Worm (Caenorhabditis elegans) whole organism, late embryonic: ENCODE data around the gene ilys-6.
A peak's percentile ranks its signal among the peaks of the same experiment; 100 is the strongest.

Source experiments
- C08G9.2 ChIP-seq: sonication (generic microtip); optimal IDR thresholded peaks from 2 replicates; lab custom pipeline; 2016; ENCODE audit warnings: mild to moderate bottlenecking, missing genetic modification characterization, moderate library complexity, missing compliant biosample characterization
- C38D4.7 ChIP-seq: fragments of 200-800 bp; sonication (Bioruptor generic); optimal IDR thresholded peaks from 2 replicates; lab custom pipeline; 2018; ENCODE audit warnings: mild to moderate bottlenecking, missing genetic modification characterization, moderate library complexity, missing compliant biosample characterization
- K02D7.2 ChIP-seq: sonication (generic microtip); optimal IDR thresholded peaks from 2 replicates; lab custom pipeline; 2017; ENCODE audit warnings: mild to moderate bottlenecking, missing genetic modification characterization, missing compliant biosample characterization
- K09A11.1 ChIP-seq: sonication (generic microtip); optimal IDR thresholded peaks from 2 replicates; lab custom pipeline; 2017; ENCODE audit warnings: antibody characterized with exemption, mild to moderate bottlenecking, missing genetic modification characterization, missing compliant biosample characterization; ENCODE audit not compliant: insufficient read depth
- Y22D7AL.16 ChIP-seq: sonication (generic microtip); optimal IDR thresholded peaks from 2 replicates; lab custom pipeline; 2016; ENCODE audit warnings: missing genetic modification characterization, missing compliant biosample characterization
- ahr-1 ChIP-seq: sonication (generic microtip); optimal IDR thresholded peaks from 2 replicates; lab custom pipeline; 2016; ENCODE audit warnings: missing genetic modification characterization, missing compliant biosample characterization
- ama-1 ChIP-seq: fragments of 150-350 bp; optimal IDR thresholded peaks from 2 replicates; lab custom pipeline; 2014
- ceh-14 ChIP-seq: sonication (generic microtip); optimal IDR thresholded peaks from 2 replicates; lab custom pipeline; 2016; ENCODE audit warnings: missing genotype, missing genetic modification characterization, missing compliant biosample characterization
- ceh-2 ChIP-seq: sonication (generic microtip); optimal IDR thresholded peaks from 2 replicates; lab custom pipeline; 2016; ENCODE audit warnings: missing genotype, missing genetic modification characterization, missing compliant biosample characterization
- ceh-22 ChIP-seq: sonication (generic microtip); optimal IDR thresholded peaks from 2 replicates; lab custom pipeline; 2017; ENCODE audit warnings: missing biosample characterization, missing genetic modification characterization
- ceh-24 ChIP-seq: sonication (generic microtip); optimal IDR thresholded peaks from 2 replicates; lab custom pipeline; 2016; ENCODE audit warnings: mild to moderate bottlenecking, missing genetic modification characterization, missing compliant biosample characterization
- ceh-31 ChIP-seq: sonication (generic microtip); optimal IDR thresholded peaks from 2 replicates; lab custom pipeline; 2016; ENCODE audit warnings: missing genetic modification characterization, missing compliant biosample characterization
- ceh-48 ChIP-seq: sonication (generic microtip); optimal IDR thresholded peaks from 2 replicates; lab custom pipeline; 2016; ENCODE audit warnings: missing genetic modification characterization, inconsistent platforms, missing compliant biosample characterization
- ceh-9 ChIP-seq: sonication (generic microtip); optimal IDR thresholded peaks from 2 replicates; lab custom pipeline; 2016; ENCODE audit warnings: mild to moderate bottlenecking, missing genetic modification characterization, inconsistent platforms, missing compliant biosample characterization
- che-1 ChIP-seq: sonication (generic microtip); optimal IDR thresholded peaks from 2 replicates; lab custom pipeline; 2016; ENCODE audit warnings: mild to moderate bottlenecking, missing genetic modification characterization, missing compliant biosample characterization
- elt-2 ChIP-seq: sonication (generic microtip); optimal IDR thresholded peaks from 2 replicates; lab custom pipeline; 2016; ENCODE audit warnings: missing genetic modification reagents, missing genetic modification characterization, missing compliant biosample characterization
- ets-4 ChIP-seq: sonication (generic microtip); optimal IDR thresholded peaks from 2 replicates; lab custom pipeline; 2016; ENCODE audit warnings: missing genetic modification characterization, missing compliant biosample characterization
- fax-1 ChIP-seq: sonication (generic microtip); optimal IDR thresholded peaks from 2 replicates; lab custom pipeline; 2016; ENCODE audit warnings: missing genotype, missing genetic modification characterization, missing compliant biosample characterization
- fkh-10 ChIP-seq: fragments of 150-350 bp; optimal IDR thresholded peaks from 2 replicates; lab custom pipeline; 2014; ENCODE audit warnings: missing biosample characterization, missing genetic modification reagents, missing genetic modification characterization
- fkh-6 ChIP-seq: sonication (generic microtip); optimal IDR thresholded peaks from 2 replicates; lab custom pipeline; 2016; ENCODE audit warnings: missing genetic modification characterization, missing compliant biosample characterization
- gmeb-2 ChIP-seq: sonication (generic microtip); optimal IDR thresholded peaks from 2 replicates; lab custom pipeline; 2016; ENCODE audit warnings: missing genetic modification characterization, inconsistent platforms, missing compliant biosample characterization
- hlh-13 ChIP-seq: fragments of 200-800 bp; sonication (Bioruptor generic); optimal IDR thresholded peaks from 2 replicates; lab custom pipeline; 2018; ENCODE audit warnings: mild to moderate bottlenecking, missing genetic modification characterization, missing compliant biosample characterization
- hlh-8 ChIP-seq: sonication (generic microtip); optimal IDR thresholded peaks from 2 replicates; lab custom pipeline; 2016; ENCODE audit warnings: missing genotype, missing genetic modification characterization, missing compliant biosample characterization
- lim-6 ChIP-seq: sonication (generic microtip); optimal IDR thresholded peaks from 2 replicates; lab custom pipeline; 2016; ENCODE audit warnings: missing genetic modification characterization, missing compliant biosample characterization
- madf-2 ChIP-seq: sonication (generic microtip); optimal IDR thresholded peaks from 2 replicates; lab custom pipeline; 2017; ENCODE audit warnings: missing genetic modification characterization, missing compliant biosample characterization
- mec-3 ChIP-seq: sonication (generic microtip); optimal IDR thresholded peaks from 2 replicates; lab custom pipeline; 2016; ENCODE audit warnings: borderline replicate concordance, missing genetic modification characterization, missing compliant biosample characterization
- nhr-11 ChIP-seq: fragments of 150-350 bp; optimal IDR thresholded peaks from 2 replicates; lab custom pipeline; 2014; ENCODE audit warnings: missing biosample characterization, missing genetic modification characterization
- nhr-232 ChIP-seq: sonication (generic microtip); optimal IDR thresholded peaks from 2 replicates; lab custom pipeline; 2016; ENCODE audit warnings: missing genetic modification characterization, missing compliant biosample characterization
- npax-4 ChIP-seq: sonication (generic microtip); optimal IDR thresholded peaks from 2 replicates; lab custom pipeline; 2016; ENCODE audit warnings: missing genetic modification characterization, missing compliant biosample characterization
- odd-2 ChIP-seq: sonication (generic microtip); optimal IDR thresholded peaks from 2 replicates; lab custom pipeline; 2017; ENCODE audit warnings: antibody characterized with exemption, mild to moderate bottlenecking, missing genetic modification characterization, missing compliant biosample characterization
- pat-9 ChIP-seq: fragments of 200-800 bp; sonication (Bioruptor generic); optimal IDR thresholded peaks from 2 replicates; lab custom pipeline; 2018; ENCODE audit warnings: mild to moderate bottlenecking, missing genetic modification characterization, moderate library complexity, missing compliant biosample characterization
- pax-1 ChIP-seq: fragments of 150-350 bp; optimal IDR thresholded peaks from 2 replicates; lab custom pipeline; 2014; ENCODE audit warnings: missing biosample characterization, missing genetic modification characterization
- pha-2 ChIP-seq: sonication (generic microtip); optimal IDR thresholded peaks from 2 replicates; lab custom pipeline; 2017; ENCODE audit warnings: mild to moderate bottlenecking, missing genetic modification characterization, missing compliant biosample characterization
- pha-4 ChIP-seq: fragments of 150-350 bp; optimal IDR thresholded peaks from 2 replicates; lab custom pipeline; 2018; ENCODE audit warnings: missing biosample characterization, missing genetic modification reagents, missing genetic modification characterization
- pros-1 ChIP-seq: fragments of 150-350 bp; optimal IDR thresholded peaks from 2 replicates; lab custom pipeline; 2014; ENCODE audit warnings: missing biosample characterization, missing genetic modification reagents, missing genetic modification characterization
- ref-2 ChIP-seq: sonication (generic microtip); optimal IDR thresholded peaks from 2 replicates; lab custom pipeline; 2016; ENCODE audit warnings: missing genetic modification characterization, missing compliant biosample characterization
- rnt-1 ChIP-seq: sonication (generic microtip); optimal IDR thresholded peaks from 2 replicates; lab custom pipeline; 2016; ENCODE audit warnings: missing genetic modification characterization, missing compliant biosample characterization
- sdc-2 ChIP-seq: sonication (generic microtip); optimal IDR thresholded peaks from 2 replicates; lab custom pipeline; 2016; ENCODE audit warnings: missing genotype, missing genetic modification characterization, missing compliant biosample characterization
- sox-4 ChIP-seq: sonication (generic microtip); optimal IDR thresholded peaks from 2 replicates; lab custom pipeline; 2017; ENCODE audit warnings: mild to moderate bottlenecking, missing genetic modification characterization, inconsistent platforms, missing compliant biosample characterization
- syd-9 ChIP-seq: sonication (generic microtip); optimal IDR thresholded peaks from 2 replicates; lab custom pipeline; 2016; ENCODE audit warnings: mild to moderate bottlenecking, missing genetic modification characterization, moderate library complexity, missing compliant biosample characterization
- tbx-2 ChIP-seq: sonication (generic microtip); optimal IDR thresholded peaks from 2 replicates; lab custom pipeline; 2016; ENCODE audit warnings: missing genetic modification characterization, missing compliant biosample characterization
- tbx-7 ChIP-seq: sonication (generic microtip); optimal IDR thresholded peaks from 2 replicates; lab custom pipeline; 2016; ENCODE audit warnings: missing genotype, missing genetic modification characterization, missing compliant biosample characterization
- ttx-3 ChIP-seq: sonication (generic microtip); optimal IDR thresholded peaks from 2 replicates; lab custom pipeline; 2016; ENCODE audit warnings: missing genetic modification reagents, missing genetic modification characterization, missing compliant biosample characterization
- unc-3 ChIP-seq, 2 experiments: fragments of 200-800 bp in 1 of 2; sonication (Bioruptor generic) in 1 of 2; sonication (generic microtip) in 1 of 2; conservative IDR thresholded peaks in 1 of 2; optimal IDR thresholded peaks in 1 of 2; 2 replicates each; pipeline versions ENCODE4 v1.3.6 to Lab custom; 2016 to 2022; ENCODE audit warnings: missing compliant biosample characterization in 2 of 2, missing genetic modification characterization in 2 of 2, missing genetic modification reagents in 1 of 2
- unc-42 ChIP-seq: sonication (generic microtip); optimal IDR thresholded peaks from 2 replicates; lab custom pipeline; 2016; ENCODE audit warnings: missing genotype, missing genetic modification characterization, missing compliant biosample characterization
- unc-86 ChIP-seq: sonication (generic microtip); optimal IDR thresholded peaks from 2 replicates; lab custom pipeline; 2016; ENCODE audit warnings: missing genetic modification characterization, missing compliant biosample characterization
- zip-5 ChIP-seq: sonication (generic microtip); optimal IDR thresholded peaks from 2 replicates; lab custom pipeline; 2016; ENCODE audit warnings: missing genetic modification characterization, missing compliant biosample characterization

ilys-6 gene

ce11 chrIV:4074610-4075009 lies 11.1 kb upstream of the ilys-6 start, which contains the start of gene W03D2.9:
W03D2.9 (minus strand) TSS chrIV:4074710.
- TF ChIP-seq npax-4 (tag; lab: Kevin White, UChicago) (no peak), ceh-48 (tag; lab: Kevin White, UChicago) (no peak), syd-9 (tag; lab: Kevin White, UChicago) (no peak), sox-4 (no peak), mec-3 (tag; lab: Kevin White, UChicago) (no peak), ceh-22 (tag; lab: Kevin White, UChicago) (no peak), ceh-2 (tag; lab: Kevin White, UChicago) (no peak), tbx-7 (tag; lab: Kevin White, UChicago) (no peak), pax-1 (tag; lab: Kevin White, UChicago) (no peak), sdc-2 (tag; lab: Kevin White, UChicago) (no peak), K09A11.1 (no peak), ama-1 (lab: Kevin White, UChicago) (no peak), fax-1 (no peak)

DNA sequence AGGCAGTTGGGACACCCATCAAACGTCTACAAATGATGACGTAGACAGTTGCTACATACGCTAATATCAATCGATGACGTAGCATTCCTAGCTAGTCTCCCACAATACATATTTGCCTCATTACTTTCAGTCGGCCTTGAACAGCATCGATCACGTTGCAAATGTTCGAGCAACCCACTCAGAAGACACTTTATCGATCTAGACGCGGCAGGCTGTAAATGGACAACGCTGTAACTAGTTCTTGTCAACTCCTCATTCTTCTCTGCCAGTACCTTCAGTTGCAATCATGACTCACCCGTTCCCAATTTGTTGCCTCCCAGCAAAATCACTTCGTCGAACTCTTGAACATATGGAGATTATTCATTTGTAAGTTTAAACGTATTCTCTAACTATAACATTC lies 8.6 kb upstream of the ilys-6 start, which contains the start of gene pqn-75:
Gene pqn-75 (plus strand): TSS at position 301 of the 400 bp plus-strand sequence.
- no peak for TF ChIP-seq K02D7.2 (tag; lab: Kevin White, UChicago)
- no peak for TF ChIP-seq hlh-13
- no peak for TF ChIP-seq Y22D7AL.16 (tag; lab: Kevin White, UChicago)
- no peak for TF ChIP-seq elt-2 (tag; lab: Kevin White, UChicago)
- TF ChIP-seq gmeb-2 (tag; lab: Kevin White, UChicago) = no peak
- no peak for TF ChIP-seq nhr-232 (tag; lab: Kevin White, UChicago)
- no peak for TF ChIP-seq fkh-6 (tag; lab: Kevin White, UChicago)
- TF ChIP-seq unc-86 = no peak

DNA sequence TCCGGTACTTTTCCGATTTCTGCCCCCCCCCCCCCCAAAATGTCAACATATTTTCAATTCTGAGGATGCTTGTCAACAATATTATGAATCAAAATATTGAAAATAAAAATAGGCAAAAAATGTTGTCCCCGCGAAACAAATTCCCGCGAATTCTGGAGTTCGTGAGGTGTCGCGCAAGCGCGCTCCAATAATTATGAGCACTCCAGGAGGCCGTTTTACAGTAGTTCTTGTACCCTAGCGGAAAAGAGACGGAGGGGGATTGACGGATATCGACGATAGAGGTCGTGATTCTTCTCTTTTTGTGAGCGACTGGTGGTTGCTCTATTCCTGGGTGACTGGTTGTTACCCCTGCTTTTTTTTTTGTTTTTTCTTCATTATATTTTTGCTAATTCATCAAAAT lies 7.3 kb upstream of the ilys-6 start:
- TF ChIP-seq ceh-48 (tag; lab: Kevin White, UChicago) = no peak
- TF ChIP-seq pha-4 = no peak
- TF ChIP-seq ceh-31 (tag; lab: Kevin White, UChicago) = peak; percentile 55
- TF ChIP-seq ets-4 = no peak
- peak; percentile 58 for TF ChIP-seq tbx-2
- no peak for TF ChIP-seq fkh-10 (GFP tag; lab: Kevin White, UChicago)
- no peak for TF ChIP-seq ama-1 (lab: Kevin White, UChicago)
- no peak for TF ChIP-seq unc-42
- TF ChIP-seq ref-2 (tag; lab: Kevin White, UChicago) = peak; percentile 59
- TF ChIP-seq lim-6 (tag; lab: Kevin White, UChicago) = no peak
- no peak for TF ChIP-seq madf-2 (tag; lab: Kevin White, UChicago)
- no peak for TF ChIP-seq ttx-3 (tag; lab: Kevin White, UChicago)
- no peak for TF ChIP-seq hlh-8 (tag; lab: Kevin White, UChicago)
- no peak for TF ChIP-seq K09A11.1
- no peak for TF ChIP-seq pat-9 (tag; lab: Kevin White, UChicago)
- no peak for TF ChIP-seq rnt-1 (tag; lab: Kevin White, UChicago)
- TF ChIP-seq Y22D7AL.16 (tag; lab: Kevin White, UChicago) = no peak
- TF ChIP-seq ceh-9 (tag; lab: Kevin White, UChicago) = no peak
- no peak for TF ChIP-seq ceh-24 (tag; lab: Kevin White, UChicago)
- no peak for TF ChIP-seq nhr-11
- peak; percentile 2 for TF ChIP-seq zip-5
- TF ChIP-seq ceh-14 (tag; lab: Kevin White, UChicago) = no peak
- no peak for TF ChIP-seq pha-2
- TF ChIP-seq odd-2 (tag; lab: Kevin White, UChicago) = no peak
- TF ChIP-seq gmeb-2 (tag; lab: Kevin White, UChicago) = no peak
- TF ChIP-seq ahr-1 (tag; lab: Kevin White, UChicago) = no peak
- no peak for TF ChIP-seq sox-4
- TF ChIP-seq C38D4.7 = no peak
- TF ChIP-seq C08G9.2 = peak; percentile 7
- TF ChIP-seq pros-1 (tag; lab: Kevin White, UChicago) = no peak
- TF ChIP-seq ceh-22 (tag; lab: Kevin White, UChicago) = no peak
- peak; percentile 44 for TF ChIP-seq ceh-2 (tag; lab: Kevin White, UChicago)
- no peak for TF ChIP-seq che-1
- no peak for TF ChIP-seq npax-4 (tag; lab: Kevin White, UChicago)
- TF ChIP-seq pax-1 (tag; lab: Kevin White, UChicago) = no peak
- no peak for TF ChIP-seq unc-3 (GFP tag; conservative IDR thresholded peaks at IDR 0.05; lab: Robert Waterston, UW)
- TF ChIP-seq unc-3 (tag; optimal IDR thresholded peaks at IDR 0.05; lab: Kevin White, UChicago) = no peak
